Worm (Caenorhabditis elegans) whole organism, young adult: ENCODE results near the gene W03F8.6.
"Not testable (repeated sequence)": the region's sequence is repeated elsewhere in the genome, so short reads cannot be mapped to it uniquely, and the experiment has no call there.

ENCODE experiments used
- B0261.1 ChIP-seq: sonication (generic microtip); optimal IDR thresholded peaks from 2 replicates; lab custom pipeline; 2016; ENCODE audit warnings: mild to moderate bottlenecking, missing genetic modification characterization, moderate library complexity, missing compliant biosample characterization
- B0336.3 ChIP-seq: fragments of 200-800 bp; sonication (Bioruptor generic); IDR thresholded peaks from 2 replicates; pipeline ENCODE4 v1.3.6; 2022; ENCODE audit warnings: missing genetic modification characterization, missing compliant biosample characterization
- F22D6.2 ChIP-seq: sonication (generic microtip); optimal IDR thresholded peaks from 2 replicates; lab custom pipeline; 2016; ENCODE audit warnings: mild to moderate bottlenecking, missing genetic modification characterization, missing compliant biosample characterization
- T26A5.8 ChIP-seq: sonication (generic microtip); optimal IDR thresholded peaks from 2 replicates; lab custom pipeline; 2016; ENCODE audit warnings: missing genetic modification characterization, missing compliant biosample characterization
- Y53G8AR.9 ChIP-seq: fragments of 200-800 bp; sonication (Bioruptor generic); conservative IDR thresholded peaks from 2 replicates; pipeline ENCODE4 v1.3.6; 2022; ENCODE audit warnings: missing genetic modification reagents, missing genetic modification characterization, missing compliant biosample characterization
- Y79H2A.3 ChIP-seq: fragments of 200-800 bp; sonication (Bioruptor generic); conservative IDR thresholded peaks from 2 replicates; pipeline ENCODE4 v1.3.6; 2022; ENCODE audit warnings: missing genetic modification reagents, missing genetic modification characterization, missing compliant biosample characterization
- aptf-2 ChIP-seq: fragments of 200-800 bp; sonication (Bioruptor generic); conservative IDR thresholded peaks from 2 replicates; pipeline ENCODE4 v1.3.6; 2022; ENCODE audit warnings: missing genetic modification reagents, missing genetic modification characterization, missing compliant biosample characterization
- atf-7 ChIP-seq: sonication (generic microtip); optimal IDR thresholded peaks from 2 replicates; lab custom pipeline; 2017; ENCODE audit warnings: mild to moderate bottlenecking, missing genetic modification characterization, missing compliant biosample characterization
- cebp-2 ChIP-seq: fragments of 200-800 bp; sonication (Bioruptor generic); IDR thresholded peaks from 2 replicates; pipeline ENCODE4 v1.3.6; 2022; ENCODE audit warnings: missing genetic modification characterization, missing compliant biosample characterization
- die-1 ChIP-seq: sonication (generic microtip); optimal IDR thresholded peaks from 2 replicates; lab custom pipeline; 2016; ENCODE audit warnings: missing genotype, mild to moderate bottlenecking, missing genetic modification characterization, missing compliant biosample characterization
- dpff-1 ChIP-seq: sonication (generic microtip); optimal IDR thresholded peaks from 2 replicates; lab custom pipeline; 2017; ENCODE audit warnings: mild to moderate bottlenecking, missing genetic modification characterization, missing compliant biosample characterization
- efl-1 ChIP-seq: fragments of 150-350 bp; optimal IDR thresholded peaks from 2 replicates; lab custom pipeline; 2014; ENCODE audit warnings: missing biosample characterization, missing genetic modification reagents, missing genetic modification characterization
- egl-18 ChIP-seq: fragments of 200-800 bp; sonication (Bioruptor generic); IDR thresholded peaks from 2 replicates; pipeline ENCODE4 v1.3.6; 2022; ENCODE audit warnings: missing genetic modification reagents, missing genetic modification characterization, missing compliant biosample characterization
- egrh-3 ChIP-seq: fragments of 200-800 bp; sonication (Bioruptor generic); IDR thresholded peaks from 2 replicates; pipeline ENCODE4 v1.3.6; 2022; ENCODE audit warnings: missing genetic modification reagents, missing genetic modification characterization, missing compliant biosample characterization
- ets-4 ChIP-seq: fragments of 200-800 bp; sonication (Bioruptor generic); optimal IDR thresholded peaks from 2 replicates; lab custom pipeline; 2018; ENCODE audit warnings: mild to moderate bottlenecking, missing genetic modification characterization, missing compliant biosample characterization
- hlh-26 ChIP-seq: fragments of 200-800 bp; sonication (Bioruptor generic); conservative IDR thresholded peaks from 2 replicates; pipeline ENCODE4 v1.3.6; 2022; ENCODE audit warnings: missing genetic modification reagents, missing genetic modification characterization, missing compliant biosample characterization
- hmg-20 ChIP-seq: fragments of 200-800 bp; sonication (Bioruptor generic); IDR thresholded peaks from 2 replicates; pipeline ENCODE4 v1.3.6; 2022; ENCODE audit warnings: missing genetic modification reagents, missing genetic modification characterization, missing compliant biosample characterization
- hsf-1 ChIP-seq: fragments of 200-800 bp; sonication (Bioruptor generic); IDR thresholded peaks from 2 replicates; pipeline ENCODE4 v1.3.6; 2022; ENCODE audit warnings: missing genetic modification reagents, missing genetic modification characterization, missing compliant biosample characterization
- let-526 ChIP-seq: fragments of 200-800 bp; sonication (Bioruptor generic); IDR thresholded peaks from 2 replicates; pipeline ENCODE4 v1.3.6; 2022; ENCODE audit warnings: missing genetic modification reagents, missing genetic modification characterization, missing compliant biosample characterization
- lin-26 ChIP-seq: fragments of 200-800 bp; sonication (Bioruptor generic); IDR thresholded peaks from 2 replicates; pipeline ENCODE4 v1.3.6; 2022; ENCODE audit warnings: missing genetic modification reagents, missing genetic modification characterization, missing compliant biosample characterization
- lir-1 ChIP-seq: fragments of 200-800 bp; sonication (Bioruptor generic); conservative IDR thresholded peaks from 2 replicates; pipeline ENCODE4 v1.3.6; 2022; ENCODE audit warnings: missing genetic modification reagents, missing genetic modification characterization, missing compliant biosample characterization
- lsy-27 ChIP-seq: sonication (generic microtip); optimal IDR thresholded peaks from 2 replicates; lab custom pipeline; 2017; ENCODE audit warnings: missing genetic modification characterization, mild to moderate bottlenecking, missing compliant biosample characterization, antibody characterized with exemption, missing genotype, borderline replicate concordance; ENCODE audit not compliant: insufficient read depth
- madf-10 ChIP-seq: sonication (generic microtip); optimal IDR thresholded peaks from 2 replicates; lab custom pipeline; 2016; ENCODE audit warnings: mild to moderate bottlenecking, missing genetic modification characterization, missing compliant biosample characterization
- madf-3 ChIP-seq: fragments of 200-800 bp; sonication (Bioruptor generic); IDR thresholded peaks from 2 replicates; pipeline ENCODE4 v1.3.6; 2022; ENCODE audit warnings: missing genetic modification reagents, missing genetic modification characterization, missing compliant biosample characterization
- mcd-1 ChIP-seq: fragments of 200-800 bp; sonication (Bioruptor generic); IDR thresholded peaks from 2 replicates; pipeline ENCODE4 v1.3.6; 2022; ENCODE audit warnings: missing genetic modification reagents, missing genetic modification characterization, missing compliant biosample characterization
- mes-4 ChIP-seq: sonication (generic microtip); optimal IDR thresholded peaks from 2 replicates; lab custom pipeline; 2016; ENCODE audit warnings: missing genotype, missing genetic modification characterization, missing compliant biosample characterization
- nhr-120 ChIP-seq: fragments of 200-800 bp; sonication (Bioruptor generic); IDR thresholded peaks from 2 replicates; pipeline ENCODE4 v1.3.6; 2022; ENCODE audit warnings: missing genetic modification characterization, missing compliant biosample characterization
- nhr-179 ChIP-seq: sonication (generic microtip); optimal IDR thresholded peaks from 2 replicates; lab custom pipeline; 2016; ENCODE audit warnings: mild to moderate bottlenecking, missing genetic modification characterization, missing compliant biosample characterization
- nhr-80 ChIP-seq: sonication (generic microtip); optimal IDR thresholded peaks from 2 replicates; lab custom pipeline; 2016; ENCODE audit warnings: missing genetic modification characterization, missing compliant biosample characterization
- repo-1 ChIP-seq: sonication (generic microtip); optimal IDR thresholded peaks from 2 replicates; lab custom pipeline; 2017; ENCODE audit warnings: mild to moderate bottlenecking, missing genetic modification characterization, missing compliant biosample characterization
- snpc-4 ChIP-seq, 5 experiments: fragments of 150-350 bp in 1 of 5; sonication (generic microtip) in 4 of 5; optimal IDR thresholded peaks; 2 replicates each; lab custom pipeline; 2014 to 2018; ENCODE audit warnings: missing genetic modification characterization in 5 of 5, missing biosample characterization in 3 of 5, antibody characterized with exemption in 2 of 5, mild to moderate bottlenecking in 2 of 5, missing compliant biosample characterization in 2 of 5, missing genotype in 2 of 5, moderate library complexity in 2 of 5, missing genetic modification reagents in 1 of 5
- sptf-2 ChIP-seq: fragments of 200-800 bp; sonication (Bioruptor generic); optimal IDR thresholded peaks from 2 replicates; lab custom pipeline; 2018; ENCODE audit warnings: mild to moderate bottlenecking, missing genetic modification characterization, missing compliant biosample characterization
- tbx-9 ChIP-seq: sonication (generic microtip); optimal IDR thresholded peaks from 2 replicates; lab custom pipeline; 2016; ENCODE audit warnings: borderline replicate concordance, missing genetic modification characterization, inconsistent platforms, missing compliant biosample characterization
- tlf-1 ChIP-seq: fragments of 200-800 bp; sonication (Bioruptor generic); optimal IDR thresholded peaks from 2 replicates; lab custom pipeline; 2018; ENCODE audit warnings: mild to moderate bottlenecking, missing genetic modification characterization, missing compliant biosample characterization
- unc-62 ChIP-seq: fragments of 150-350 bp; optimal IDR thresholded peaks from 2 replicates; lab custom pipeline; 2014; ENCODE audit warnings: missing biosample characterization, missing genetic modification reagents, missing genetic modification characterization
- xnd-1 ChIP-seq: sonication (generic microtip); optimal IDR thresholded peaks from 2 replicates; lab custom pipeline; 2016; ENCODE audit warnings: missing genotype, missing genetic modification reagents, missing genetic modification characterization, missing compliant biosample characterization
- zfh-2 ChIP-seq: fragments of 200-800 bp; sonication (Bioruptor generic); conservative IDR thresholded peaks from 2 replicates; pipeline ENCODE4 v1.3.6; 2022; ENCODE audit warnings: missing genetic modification reagents, missing genetic modification characterization, missing compliant biosample characterization
- ztf-22 ChIP-seq: fragments of 200-800 bp; sonication (Bioruptor generic); optimal IDR thresholded peaks from 2 replicates; lab custom pipeline; 2018; ENCODE audit warnings: mild to moderate bottlenecking, missing genetic modification characterization, moderate library complexity, missing compliant biosample characterization

Gene W03F8.6

DNA sequence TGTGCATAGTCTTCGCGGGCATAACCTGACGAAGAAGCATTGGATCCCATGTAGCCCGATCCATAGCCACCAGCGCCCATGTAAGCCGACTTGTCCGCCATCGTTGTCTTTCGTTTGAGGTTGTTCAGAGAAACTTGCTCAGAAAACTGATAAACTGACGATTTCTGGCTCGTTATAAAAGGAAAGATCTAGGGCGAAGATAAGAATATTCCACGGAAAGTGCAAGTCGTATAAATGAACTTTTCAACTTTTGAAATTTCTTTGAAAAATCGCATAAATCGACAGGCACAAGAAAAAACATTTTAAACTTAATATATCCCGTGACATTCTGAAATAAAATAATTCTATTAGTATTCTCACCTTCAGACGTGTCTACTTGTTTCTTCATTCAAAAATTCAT, 23.4 kb downstream of the W03F8.6 start, which contains the start of the genes nspd-3 and C24D10.2:
Gene nspd-3, minus strand, starts transcription at position 101 of the 400 bp plus-strand sequence.
Gene C24D10.2, plus strand, starts transcription at position 399 of the 400 bp plus-strand sequence.
- TF ChIP-seq nhr-179, atf-7, xnd-1 (tag; lab: Kevin White, UChicago): not testable (repeated sequence)

DNA sequence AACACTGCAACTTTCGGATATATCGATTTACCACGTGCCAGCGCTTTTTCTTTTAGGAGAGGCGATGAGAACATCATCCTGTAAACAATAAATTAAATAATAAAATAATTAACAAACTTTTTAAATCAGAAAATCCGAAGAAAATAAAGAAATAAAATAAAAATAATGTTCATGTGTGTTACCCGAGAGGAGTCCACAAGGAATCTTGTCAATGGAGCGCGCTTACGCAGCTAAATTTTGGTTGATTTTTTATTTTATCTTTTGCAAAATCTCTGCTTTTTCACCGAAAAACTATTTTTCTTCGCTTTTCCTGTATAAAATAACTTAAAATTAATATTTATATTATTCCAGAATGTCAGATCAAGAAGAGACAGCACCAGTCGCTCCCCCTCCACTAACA, 26.2 kb downstream of the W03F8.6 start, which contains the start of the genes C24D10.6 and C24D10.4:
Gene C24D10.6, minus strand, starts transcription at position 78 of the 400 bp plus-strand sequence.
Gene C24D10.4, plus strand, starts transcription at position 352 of the 400 bp plus-strand sequence.
- TF ChIP-seq snpc-4 (GFP tag; optimal IDR thresholded peaks at IDR 0.05; lab: Kevin White, UChicago) (peak; percentile 40), snpc-4 (tag; optimal IDR thresholded peaks at IDR 0.05; lab: Kevin White, UChicago) (peak in 3 of 4 experiments; percentile 21 to 84 (median 70)), dpff-1 (tag; lab: Kevin White, UChicago) (no peak), mcd-1 (GFP tag; lab: Robert Waterston, UW) (peak; percentile 87)

ce11 chrIV:5157226-5157625, 29.2 kb downstream of the W03F8.6 start, which contains the start of gene C24D10.49:
Gene C24D10.49 (minus strand): TSS chrIV:5157326.
- TF ChIP-seq madf-3 (GFP tag; lab: Robert Waterston, UW) (no peak), aptf-2 (GFP tag; lab: Robert Waterston, UW) (no peak), hsf-1 (GFP tag; lab: Robert Waterston, UW) (no peak), dpff-1 (tag; lab: Kevin White, UChicago) (no peak), nhr-120 (GFP tag; lab: Robert Waterston, UW) (no peak), lir-1 (no peak), cebp-2 (no peak), B0336.3 (GFP tag; lab: Robert Waterston, UW) (no peak), die-1 (no peak), lin-26 (GFP tag; lab: Robert Waterston, UW) (no peak), Y53G8AR.9 (GFP tag; lab: Robert Waterston, UW) (no peak), egl-18 (GFP tag; lab: Robert Waterston, UW) (no peak)

- TF ChIP-seq mes-4 (no peak), ztf-22 (no peak), ets-4 (GFP tag; lab: Kevin White, UChicago) (no peak), B0336.3 (GFP tag; lab: Robert Waterston, UW) (no peak), lsy-27 (tag; lab: Kevin White, UChicago) (no peak), repo-1 (tag; lab: Kevin White, UChicago) (no peak), Y53G8AR.9 (GFP tag; lab: Robert Waterston, UW) (no peak), tbx-9 (tag; lab: Kevin White, UChicago) (no peak)
Observed at ce11 chrIV:5152391-5152790, 34.0 kb downstream of the W03F8.6 start, which contains the start of gene soc-2. Gene soc-2 (minus strand): TSS chrIV:5152491.

ce11 chrIV:5149793-5150192, 36.6 kb downstream of the W03F8.6 start, which contains the start of gene C24D10.5:
Gene C24D10.5 (plus strand): TSS chrIV:5150093.
- TF ChIP-seq B0261.1 (tag; lab: Kevin White, UChicago) (no peak), nhr-80 (tag; lab: Kevin White, UChicago) (no peak)

DNA sequence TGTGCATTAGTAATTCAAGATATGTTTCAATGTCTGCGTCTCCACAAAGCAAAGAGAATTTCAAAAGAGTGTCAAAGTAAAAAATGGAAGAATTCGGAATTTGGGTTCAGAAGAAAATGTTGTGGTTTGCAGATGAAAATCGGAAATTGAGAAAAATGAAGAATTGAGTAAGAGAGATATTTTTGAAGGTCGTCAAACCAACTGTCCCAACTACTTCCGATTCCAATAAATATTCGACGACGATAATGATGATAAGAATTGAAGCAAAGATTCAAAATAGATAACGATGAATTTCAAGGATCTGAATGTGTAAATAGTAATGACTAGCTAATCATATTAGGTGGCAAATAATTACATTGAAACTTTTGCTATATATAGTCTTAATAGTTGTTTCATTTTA, 46.4 kb downstream of the W03F8.6 start:
- no peak for TF ChIP-seq madf-10
- no peak for TF ChIP-seq T26A5.8 (tag; lab: Kevin White, UChicago)
- TF ChIP-seq hlh-26 (GFP tag; lab: Robert Waterston, UW), result no peak
- no peak for TF ChIP-seq F22D6.2 (tag; lab: Kevin White, UChicago)
- no peak for TF ChIP-seq let-526 (GFP tag; lab: Robert Waterston, UW)
- no peak for TF ChIP-seq tlf-1 (GFP tag; lab: Kevin White, UChicago)
- TF ChIP-seq egrh-3 (GFP tag; lab: Robert Waterston, UW), result no peak
- TF ChIP-seq Y79H2A.3 (GFP tag; lab: Robert Waterston, UW), result no peak
- TF ChIP-seq hmg-20 (GFP tag; lab: Robert Waterston, UW), result no peak
- TF ChIP-seq unc-62 (GFP tag; lab: Kevin White, UChicago), result no peak
- no peak for TF ChIP-seq efl-1 (GFP tag; lab: Kevin White, UChicago)
- no peak for TF ChIP-seq zfh-2 (GFP tag; lab: Robert Waterston, UW)
- no peak for TF ChIP-seq sptf-2 (GFP tag; lab: Kevin White, UChicago)
- TF ChIP-seq tbx-9 (tag; lab: Kevin White, UChicago), result no peak
- no peak for TF ChIP-seq lir-1
